Fruit fly (Drosophila melanogaster): ENCODE data around the gene CG42780.

Gene CG42780

dm6 chrX:7293133-7293873 is 38.7 kb downstream of the CG42780 start (continued):
- TF ChIP-seq seq (GFP tag; IDR thresholded peaks at IDR 0.05) (peak; percentile 43; the same call in 1 of the 2 replicates), slou (GFP tag; optimal IDR thresholded peaks at IDR 0.05) (peak; percentile 38), Med (GFP tag) (peak; percentile 95), B-H2 (GFP tag; optimal IDR thresholded peaks at IDR 0.05) (no peak), maf-S (GFP tag; optimal IDR thresholded peaks at IDR 0.05) (peak; percentile 60), Fer3 (tag; optimal IDR thresholded peaks at IDR 0.05) (peak; percentile 66), nerfin-2 (GFP tag; IDR thresholded peaks at IDR 0.05; ENCODE audit: partially characterized antibody) (no peak), pan (optimal IDR thresholded peaks at IDR 0.05) (no peak), pan (GFP tag; optimal IDR thresholded peaks at IDR 0.05 in 1 of 2, IDR thresholded peaks at IDR 0.05 in 1 of 2) (peak in 1 of 2 experiments; percentile 85), CG9797 (GFP tag; optimal IDR thresholded peaks at IDR 0.05) (no peak), fd96Cb (tag; optimal IDR thresholded peaks at IDR 0.05) (peak; percentile 90), Scr (GFP tag; IDR thresholded peaks at IDR 0.05; ENCODE audit: partially characterized antibody) (no peak), zfh1 (GFP tag; IDR thresholded peaks at IDR 0.05) (peak; percentile 95), Six4 (GFP tag; optimal IDR thresholded peaks at IDR 0.05) (peak; percentile 66), sqz (GFP tag; optimal IDR thresholded peaks at IDR 0.05) (peak; percentile 52), CG1024 (GFP tag; IDR thresholded peaks at IDR 0.05) (peak; percentile 81), CTCF (GFP tag; optimal IDR thresholded peaks at IDR 0.05) (peak; percentile 4), Blimp-1 (GFP tag; optimal IDR thresholded peaks at IDR 0.05) (peak; percentile 84), dan (GFP tag; IDR thresholded peaks at IDR 0.05) (peak; percentile 77), esg (GFP tag; conservative IDR thresholded peaks at IDR 0.05) (peak; percentile 80), CG3995 (GFP tag; optimal IDR thresholded peaks at IDR 0.05) (no peak), eve (GFP tag; optimal IDR thresholded peaks at IDR 0.05) (peak; percentile 42 to 91), CG2199 (GFP tag; IDR thresholded peaks at IDR 0.05) (peak; percentile 61; the same call in 2 of the 3 replicates), kah (GFP tag; optimal IDR thresholded peaks at IDR 0.05) (peak; percentile 46), gsb (GFP tag; IDR thresholded peaks at IDR 0.05) (peak; percentile 33; the same call in 1 of the 2 replicates), CG17359 (tag; optimal IDR thresholded peaks at IDR 0.05) (peak; percentile 88), org-1 (GFP tag; optimal IDR thresholded peaks at IDR 0.05) (peak; percentile 67), CoRest (tag; optimal IDR thresholded peaks at IDR 0.05) (peak; percentile 83), hb (GFP tag; IDR thresholded peaks at IDR 0.05; ENCODE audit: partially characterized antibody) (no peak), Doc2 (GFP tag; IDR thresholded peaks at IDR 0.05) (no peak), Sry-δ (GFP tag; optimal IDR thresholded peaks at IDR 0.05) (peak; percentile 40), unc-4 (GFP tag; IDR thresholded peaks at IDR 0.05; ENCODE audit: partially characterized antibody) (no peak), CG13287 (GFP tag; IDR thresholded peaks at IDR 0.05; ENCODE audit: partially characterized antibody) (no peak), CG17802 (tag; optimal IDR thresholded peaks at IDR 0.05) (peak; percentile 84), bcd (GFP tag; optimal IDR thresholded peaks at IDR 0.05) (peak; percentile 75), nmo (GFP tag; optimal IDR thresholded peaks at IDR 0.05) (peak; percentile 88), CG4854 (GFP tag; optimal IDR thresholded peaks at IDR 0.05) (peak; percentile 59), zf30C (GFP tag; optimal IDR thresholded peaks at IDR 0.05) (peak; percentile 95), Optix (GFP tag; IDR thresholded peaks at IDR 0.05) (peak; percentile 93), CrebB (tag; optimal IDR thresholded peaks at IDR 0.05) (peak; percentile 48), pros (GFP tag; optimal IDR thresholded peaks at IDR 0.05) (peak; percentile 47), CG10431 (GFP tag; optimal IDR thresholded peaks at IDR 0.05) (peak; percentile 25), Hmx (GFP tag; optimal IDR thresholded peaks at IDR 0.05) (no peak), h (optimal IDR thresholded peaks at IDR 0.05) (no peak), CG9932 (GFP tag; IDR thresholded peaks at IDR 0.05) (no peak), dimm (GFP tag; IDR thresholded peaks at IDR 0.05) (peak; percentile 66), CG4404 (GFP tag; IDR thresholded peaks at IDR 0.05) (peak; percentile 87), CG10274 (GFP tag; optimal IDR thresholded peaks at IDR 0.05) (peak; percentile 60), Max (GFP tag; optimal IDR thresholded peaks at IDR 0.05) (peak; percentile 33), HmgD (GFP tag; optimal IDR thresholded peaks at IDR 0.05) (peak; percentile 29)
